Worm (Caenorhabditis elegans): ENCODE results near the gene Y8A9A.2.
"Not testable (repeated sequence)": the region's sequence is repeated elsewhere in the genome, so short reads cannot be mapped to it uniquely, and the experiment has no call there.

Gene Y8A9A.2

ce11 chrII:3811816-3812332, 16.5 kb downstream of the Y8A9A.2 start, which contains the start of gene lido-15:
lido-15 (plus strand) TSS chrII:3812282.
- TF ChIP-seq W03F9.2 (tag; optimal IDR thresholded peaks at IDR 0.05) (no peak), dao-5 (tag; optimal IDR thresholded peaks at IDR 0.05) (no peak), him-1 (tag; optimal IDR thresholded peaks at IDR 0.05) (no peak)

DNA sequence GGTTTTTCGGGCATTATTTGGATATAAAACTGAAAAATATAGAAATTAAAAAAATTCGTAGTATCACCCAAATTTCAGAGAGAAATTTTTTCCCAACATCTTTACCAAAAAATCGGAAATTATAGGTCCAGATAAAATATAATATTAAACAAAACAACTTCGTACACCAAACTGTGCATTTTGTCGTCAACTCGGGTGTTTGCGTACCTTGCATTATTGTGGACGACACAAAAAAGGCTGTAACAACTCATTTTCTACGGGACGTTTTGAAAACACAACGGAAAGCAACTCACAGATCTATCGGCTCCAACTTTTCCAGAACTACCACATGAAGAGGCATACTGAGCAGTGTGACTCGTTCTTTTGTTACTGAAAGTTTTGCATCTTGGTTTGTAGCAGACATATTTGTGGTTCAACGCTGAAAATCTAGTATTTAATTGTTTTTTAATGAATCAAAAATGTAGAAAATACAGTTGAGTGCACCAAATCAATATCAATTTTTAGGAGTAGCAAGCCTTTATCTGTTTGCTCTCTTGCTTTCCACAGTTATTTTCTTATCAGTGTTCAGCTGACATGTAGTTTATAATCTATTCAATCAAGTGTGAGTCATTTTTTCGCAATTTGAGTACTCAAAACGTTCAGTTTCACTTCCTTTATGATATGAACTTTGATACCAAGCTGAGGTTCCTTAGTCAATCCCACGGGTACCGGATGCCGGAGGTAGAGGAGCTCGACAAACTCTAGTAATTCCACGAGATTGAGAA, 20.2 kb downstream of the Y8A9A.2 start:
- TF ChIP-seq dao-5 (tag; optimal IDR thresholded peaks at IDR 0.05), result no peak
- TF ChIP-seq him-1 (tag; optimal IDR thresholded peaks at IDR 0.05), result no peak
- TF ChIP-seq W03F9.2 (tag; optimal IDR thresholded peaks at IDR 0.05), result no peak

- not testable (repeated sequence) for TF ChIP-seq dao-5, W03F9.2, him-1 (tag; optimal IDR thresholded peaks at IDR 0.05)
Observed at ce11 chrII:3816251-3816849, 20.9 kb downstream of the Y8A9A.2 start, which contains the start of gene fbxa-24. fbxa-24 (plus strand) TSS chrII:3816526.

ce11 chrII:3821248-3821647, 25.8 kb downstream of the Y8A9A.2 start, which contains the start of gene F54D10.7:
F54D10.7 (minus strand) TSS chrII:3821296.
- TF ChIP-seq W03F9.2 (tag; optimal IDR thresholded peaks at IDR 0.05) (no peak), dao-5 (tag; optimal IDR thresholded peaks at IDR 0.05) (no peak), him-1 (tag; optimal IDR thresholded peaks at IDR 0.05) (no peak)

DNA sequence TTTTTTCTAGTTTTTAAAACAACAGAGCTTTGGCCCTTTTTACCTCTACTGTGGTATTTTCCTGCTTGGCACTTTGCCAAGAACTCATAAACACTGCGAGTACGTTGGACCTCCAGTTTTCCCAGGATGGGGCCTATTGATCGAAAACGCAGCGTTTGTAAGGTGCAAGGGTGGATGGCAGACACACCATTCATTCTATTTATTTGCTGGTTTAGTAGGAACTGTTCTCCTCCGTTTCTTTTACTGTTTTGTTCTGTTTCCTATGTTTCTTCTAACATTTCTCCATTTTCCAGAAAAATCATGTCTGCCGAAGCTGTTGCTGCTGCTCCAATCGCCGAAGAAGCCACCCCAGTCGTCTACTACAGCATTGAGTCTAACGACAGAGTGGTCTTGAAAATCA, 28.4 kb downstream of the Y8A9A.2 start, which contains the start of gene skr-15:
TSS of gene skr-15 (plus strand) at position 301 of the 400 bp plus-strand sequence.
- TF ChIP-seq him-1 (tag; optimal IDR thresholded peaks at IDR 0.05), result no peak

ce11 chrII:3827801-3828200, 32.4 kb downstream of the Y8A9A.2 start, which contains the start of gene F54D10.8:
F54D10.8 (minus strand) TSS chrII:3827901.
- no peak for TF ChIP-seq him-1 (tag; optimal IDR thresholded peaks at IDR 0.05)
- no peak for TF ChIP-seq W03F9.2 (tag; optimal IDR thresholded peaks at IDR 0.05)
- TF ChIP-seq dao-5 (tag; optimal IDR thresholded peaks at IDR 0.05), result no peak

DNA sequence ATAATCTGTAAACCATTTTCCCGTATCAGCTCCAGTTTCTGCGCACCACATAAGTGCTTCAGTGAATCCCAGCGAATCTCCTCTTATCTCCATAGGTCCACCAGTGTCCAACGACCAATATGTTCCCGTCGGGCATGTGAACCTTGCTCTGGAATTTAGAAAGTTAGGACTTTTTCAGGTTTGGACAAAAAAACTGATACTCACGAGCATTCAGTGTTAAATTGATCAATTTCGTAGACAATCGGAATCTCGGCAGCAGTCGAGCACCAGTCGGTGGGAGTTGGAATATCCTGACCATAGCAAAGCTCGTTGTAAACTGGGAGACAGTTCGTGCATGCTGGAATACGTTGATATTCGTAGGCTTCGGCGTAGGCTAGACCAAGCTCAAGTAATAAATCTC, 34.2 kb downstream of the Y8A9A.2 start:
- no peak for TF ChIP-seq him-1 (tag; optimal IDR thresholded peaks at IDR 0.05)
- TF ChIP-seq W03F9.2 (tag; optimal IDR thresholded peaks at IDR 0.05), result no peak
- TF ChIP-seq dao-5 (tag; optimal IDR thresholded peaks at IDR 0.05), result no peak

- TF ChIP-seq W03F9.2 (tag; optimal IDR thresholded peaks at IDR 0.05), result no peak
Observed at ce11 chrII:3832383-3832782, 37.0 kb downstream of the Y8A9A.2 start, which contains the start of gene F54D10.9. F54D10.9 (minus strand) TSS chrII:3832483.

- TF ChIP-seq W03F9.2 (tag; optimal IDR thresholded peaks at IDR 0.05) (no peak), dao-5 (tag; optimal IDR thresholded peaks at IDR 0.05) (no peak), him-1 (tag; optimal IDR thresholded peaks at IDR 0.05) (no peak)
Observed at ce11 chrII:3835915-3836314, 40.5 kb downstream of the Y8A9A.2 start, which contains the start of gene oac-4. oac-4 (minus strand) TSS chrII:3836015.

ce11 chrII:3839562-3839961, 44.1 kb downstream of the Y8A9A.2 start, which contains the start of gene C17A2.4:
C17A2.4 (plus strand) TSS chrII:3839862.
- no peak for TF ChIP-seq W03F9.2 (tag; optimal IDR thresholded peaks at IDR 0.05)
- TF ChIP-seq him-1 (tag; optimal IDR thresholded peaks at IDR 0.05), result no peak
- TF ChIP-seq dao-5 (tag; optimal IDR thresholded peaks at IDR 0.05), result no peak

DNA sequence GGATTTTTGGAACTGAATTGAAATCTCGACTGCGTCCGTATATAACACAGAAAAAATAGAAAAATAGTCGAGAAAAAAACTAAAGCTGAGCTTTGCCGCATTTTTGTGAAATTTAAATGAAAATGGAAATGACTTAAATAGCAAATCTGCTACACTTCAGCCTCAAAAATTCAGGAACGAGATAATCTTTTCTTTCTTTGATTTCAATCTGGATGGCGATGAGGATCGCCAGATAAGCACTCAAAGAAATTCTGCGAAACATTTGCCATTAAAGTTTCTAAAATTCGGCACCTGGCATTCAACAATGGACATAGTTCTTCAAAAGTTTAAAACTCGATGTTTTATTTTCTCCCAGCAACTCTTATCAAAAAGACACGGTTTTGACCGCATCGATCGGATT, 47.9 kb downstream of the Y8A9A.2 start, which contains the start of the genes C17A2.7 and C17A2.3:
TSS of gene C17A2.7 (minus strand) at position 101 of the 400 bp plus-strand sequence.
TSS of gene C17A2.3 (plus strand) at position 305 of the 400 bp plus-strand sequence.
- TF ChIP-seq him-1 (tag; optimal IDR thresholded peaks at IDR 0.05) (no peak), W03F9.2 (tag; optimal IDR thresholded peaks at IDR 0.05) (no peak), dao-5 (tag; optimal IDR thresholded peaks at IDR 0.05) (no peak)

- TF ChIP-seq W03F9.2 (tag; optimal IDR thresholded peaks at IDR 0.05) (no peak), dao-5 (tag; optimal IDR thresholded peaks at IDR 0.05) (no peak), him-1 (tag; optimal IDR thresholded peaks at IDR 0.05) (no peak)
Observed at ce11 chrII:3846028-3846427, 50.6 kb downstream of the Y8A9A.2 start, which contains the start of gene C17A2.2. C17A2.2 (plus strand) TSS chrII:3846328.

All from whole organism, L4/young adult.